Comparison of ENCODE assay signal across 1 fruit fly cellular context in the genomic region with DNA sequence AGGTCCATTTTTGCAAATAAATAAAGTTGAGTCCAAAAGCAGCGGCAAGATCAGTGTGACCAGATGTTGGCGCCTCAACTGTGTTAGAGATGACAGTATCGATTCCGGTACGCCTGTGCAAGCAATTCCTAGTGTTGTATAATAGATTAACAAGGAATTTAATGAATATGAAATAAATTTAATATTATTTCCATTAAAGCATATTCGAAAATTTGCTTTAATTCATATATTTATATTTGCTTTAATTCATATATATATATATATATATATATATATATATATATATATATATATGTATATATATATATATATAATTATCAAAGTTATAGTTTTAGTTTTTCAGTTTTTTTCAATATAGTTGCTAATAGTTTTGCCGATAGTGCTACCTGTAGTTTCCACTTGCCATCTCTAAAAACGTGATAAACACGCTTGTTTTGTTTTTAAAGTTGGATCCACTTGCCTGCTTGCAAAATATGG.
A peak's percentile ranks its signal among the peaks of the same experiment; 100 is the strongest.
TF ChIP-seq lines count a peak whose summit lies in the region.

Gene Nup93-2, minus strand, starts transcription at position 93 of the 477 bp plus-strand sequence.
Gene CG3817, plus strand, starts transcription at position 460 of the 477 bp plus-strand sequence.

TF ChIP-seq in whole organism, embryonic, 481 proteins besides CTCF, POLR2A, EP300 and RAD21 (continued from another document):
- TF ChIP-seq ttk (GFP tag; IDR thresholded peaks at IDR 0.05; lab: Robert Waterston, UW) (peak; percentile 69), Meics (GFP tag; optimal IDR thresholded peaks at IDR 0.05; lab: Kevin White, UChicago) (peak; percentile 64), CG7556 (GFP tag; optimal IDR thresholded peaks at IDR 0.05; lab: Kevin White, UChicago) (peak; percentile 56), ind (GFP tag; optimal IDR thresholded peaks at IDR 0.05; lab: Kevin White, UChicago) (peak; percentile 69), jing (GFP tag; optimal IDR thresholded peaks at IDR 0.05; lab: Kevin White, UChicago) (no peak), ab (GFP tag; optimal IDR thresholded peaks at IDR 0.05; lab: Kevin White, UChicago) (no peak), emc (GFP tag; optimal IDR thresholded peaks at IDR 0.05; lab: Kevin White, UChicago) (no peak), hkb (optimal IDR thresholded peaks at IDR 0.05; lab: Kevin White, UChicago) (no peak), hkb (GFP tag; IDR thresholded peaks at IDR 0.05; lab: Robert Waterston, UW) (peak; percentile 49; the same call in 1 of the 2 replicates), CG6791 (GFP tag; IDR thresholded peaks at IDR 0.05; lab: Robert Waterston, UW; ENCODE audit: partially characterized antibody) (peak; percentile 65; the same call in 2 of the 3 replicates), CG9797 (GFP tag; optimal IDR thresholded peaks at IDR 0.05; lab: Kevin White, UChicago) (peak; percentile 45), Sox102F (GFP tag; optimal IDR thresholded peaks at IDR 0.05; lab: Kevin White, UChicago) (peak; percentile 1), CG10543 (GFP tag; optimal IDR thresholded peaks at IDR 0.05; lab: Kevin White, UChicago) (no peak), BtbVII (GFP tag; optimal IDR thresholded peaks at IDR 0.05; lab: Kevin White, UChicago) (no peak), CG32532 (GFP tag; IDR thresholded peaks at IDR 0.05; lab: Robert Waterston, UW) (peak; percentile 78), CrebB (tag; optimal IDR thresholded peaks at IDR 0.05; lab: Kevin White, UChicago) (no peak), rib (GFP tag; IDR thresholded peaks at IDR 0.05; lab: Robert Waterston, UW) (0 out of 2 replicates have a peak, but pooled peaks have one; percentile 23), CG30403 (GFP tag; optimal IDR thresholded peaks at IDR 0.05; lab: Kevin White, UChicago) (peak; percentile 88), D (optimal IDR thresholded peaks at IDR 0.05; lab: Kevin White, UChicago) (no peak), D (GFP tag; optimal IDR thresholded peaks at IDR 0.05; lab: Kevin White, UChicago) (no peak), CG14965 (GFP tag; optimal IDR thresholded peaks at IDR 0.05; lab: Kevin White, UChicago; ENCODE audit: borderline replicate concordance) (no peak), ase (GFP tag; IDR thresholded peaks at IDR 0.05; lab: Robert Waterston, UW) (no peak), CG3163 (GFP tag; optimal IDR thresholded peaks at IDR 0.05; lab: Kevin White, UChicago) (no peak), CG15011 (GFP tag; optimal IDR thresholded peaks at IDR 0.05; lab: Kevin White, UChicago) (no peak), CG4617 (GFP tag; optimal IDR thresholded peaks at IDR 0.05; lab: Kevin White, UChicago; ENCODE audit: borderline replicate concordance) (no peak), Rx (GFP tag; IDR thresholded peaks at IDR 0.05; lab: Robert Waterston, UW) (peak; percentile 60), wor (GFP tag; IDR thresholded peaks at IDR 0.05; lab: Robert Waterston, UW) (no peak), jumu (GFP tag; optimal IDR thresholded peaks at IDR 0.05; lab: Kevin White, UChicago) (peak; percentile 44), Blimp-1 (GFP tag; optimal IDR thresholded peaks at IDR 0.05; lab: Kevin White, UChicago) (peak; percentile 21), prd (optimal IDR thresholded peaks at IDR 0.05; lab: Kevin White, UChicago) (no peak), prd (GFP tag; IDR thresholded peaks at IDR 0.05; lab: Robert Waterston, UW) (peak; percentile 82), Jarid2 (GFP tag; optimal IDR thresholded peaks at IDR 0.05; lab: Kevin White, UChicago) (no peak), slou (GFP tag; optimal IDR thresholded peaks at IDR 0.05; lab: Kevin White, UChicago) (peak; percentile 42), Usf (GFP tag; optimal IDR thresholded peaks at IDR 0.05; lab: Kevin White, UChicago) (peak; percentile 56), B-H1 (GFP tag; IDR thresholded peaks at IDR 0.05; lab: Robert Waterston, UW) (no peak; the same call in 1 of the 3 replicates), CG32767 (GFP tag; IDR thresholded peaks at IDR 0.05; lab: Robert Waterston, UW) (no peak), Myb (GFP tag; optimal IDR thresholded peaks at IDR 0.05; lab: Kevin White, UChicago) (no peak), CG13424 (tag; optimal IDR thresholded peaks at IDR 0.05; lab: Kevin White, UChicago) (peak; percentile 74), unpg (GFP tag; optimal IDR thresholded peaks at IDR 0.05; lab: Kevin White, UChicago) (peak; percentile 76), fd102C (GFP tag; optimal IDR thresholded peaks at IDR 0.05; lab: Kevin White, UChicago) (no peak), trh (GFP tag; optimal IDR thresholded peaks at IDR 0.05; lab: Kevin White, UChicago) (peak; percentile 67), HmgD (GFP tag; optimal IDR thresholded peaks at IDR 0.05; lab: Kevin White, UChicago) (no peak), CkIIα-i1 (GFP tag; IDR thresholded peaks at IDR 0.05; lab: Robert Waterston, UW) (no peak), CG14014 (GFP tag; IDR thresholded peaks at IDR 0.05; lab: Robert Waterston, UW) (0 out of 2 replicates have a peak, but pooled peaks have one; percentile 16), pan (optimal IDR thresholded peaks at IDR 0.05; lab: Kevin White, UChicago) (no peak), pan (GFP tag; optimal IDR thresholded peaks at IDR 0.05 in 1 of 2, IDR thresholded peaks at IDR 0.05 in 1 of 2) (peak in 1 of 2 experiments; percentile 46), yki (optimal IDR thresholded peaks at IDR 0.05; lab: Kevin White, UChicago) (no peak), tx (GFP tag; optimal IDR thresholded peaks at IDR 0.05; lab: Kevin White, UChicago) (no peak), CoRest (tag; optimal IDR thresholded peaks at IDR 0.05; lab: Kevin White, UChicago) (peak; percentile 44), Hsf (GFP tag; optimal IDR thresholded peaks at IDR 0.05; lab: Kevin White, UChicago) (peak; percentile 24), knrl (GFP tag; IDR thresholded peaks at IDR 0.05; lab: Robert Waterston, UW; ENCODE audit: partially characterized antibody) (peak; percentile 51; the same call in 1 of the 3 replicates), mirr (GFP tag; optimal IDR thresholded peaks at IDR 0.05; lab: Kevin White, UChicago) (no peak), Elba2 (GFP tag; optimal IDR thresholded peaks at IDR 0.05; lab: Kevin White, UChicago) (no peak), abd-A (tag; optimal IDR thresholded peaks at IDR 0.05; lab: Kevin White, UChicago) (no peak), Ravus (GFP tag; IDR thresholded peaks at IDR 0.05; lab: Robert Waterston, UW) (no peak), tap (tag; optimal IDR thresholded peaks at IDR 0.05; lab: Kevin White, UChicago) (no peak)
